Fruit fly (Drosophila melanogaster): ENCODE data around the gene MKP-4.
A peak's percentile ranks its signal among the peaks of the same experiment; 100 is the strongest.

The MKP-4 gene

dm6 chrX:19597684-19598363 is 25.1 kb upstream of the MKP-4 start, which contains the start of gene RpS10b (continued):
- TF ChIP-seq CG12236 (GFP tag; optimal IDR thresholded peaks at IDR 0.05) (peak; percentile 88), CG30020 (tag; optimal IDR thresholded peaks at IDR 0.05) (peak; percentile 69), CG10959 (GFP tag; IDR thresholded peaks at IDR 0.05) (peak; percentile 64), Sox100B (GFP tag; optimal IDR thresholded peaks at IDR 0.05) (peak; percentile 95), dati (GFP tag; IDR thresholded peaks at IDR 0.05) (peak; percentile 54), CG3065 (GFP tag; optimal IDR thresholded peaks at IDR 0.05) (peak; percentile 67), salm (tag; optimal IDR thresholded peaks at IDR 0.05) (peak; percentile 83), croc (GFP tag; conservative IDR thresholded peaks at IDR 0.05) (peak; percentile 60; the same call in 2 of the 3 replicates), Fer3 (tag; optimal IDR thresholded peaks at IDR 0.05) (peak; percentile 86), Jarid2 (GFP tag; optimal IDR thresholded peaks at IDR 0.05) (peak; percentile 82), CG2889 (GFP tag; IDR thresholded peaks at IDR 0.05) (peak; percentile 51; the same call in 1 of the 3 replicates), CG7357 (GFP tag; IDR thresholded peaks at IDR 0.05) (peak; percentile 57; the same call in 1 of the 3 replicates), CG17186 (GFP tag; optimal IDR thresholded peaks at IDR 0.05) (peak; percentile 91), HLH4C (GFP tag; IDR thresholded peaks at IDR 0.05; ENCODE audit: partially characterized antibody) (peak; percentile 95), Hmx (GFP tag; optimal IDR thresholded peaks at IDR 0.05) (no peak), CG7271 (tag; optimal IDR thresholded peaks at IDR 0.05) (peak; percentile 95), CG13775 (GFP tag; optimal IDR thresholded peaks at IDR 0.05) (peak; percentile 97), CG8924 (tag; optimal IDR thresholded peaks at IDR 0.05) (peak; percentile 72), CG17802 (tag; optimal IDR thresholded peaks at IDR 0.05) (peak; percentile 74), CG30431 (GFP tag; optimal IDR thresholded peaks at IDR 0.05) (peak; percentile 87), MTF-1 (GFP tag; optimal IDR thresholded peaks at IDR 0.05; ENCODE audit: borderline replicate concordance) (peak; percentile 97), insv (GFP tag; optimal IDR thresholded peaks at IDR 0.05) (peak in 1 of 2 experiments; percentile 83), CG11398 (GFP tag; optimal IDR thresholded peaks at IDR 0.05) (peak; percentile 92), ttk (GFP tag; IDR thresholded peaks at IDR 0.05) (peak; percentile 60), pros (GFP tag; optimal IDR thresholded peaks at IDR 0.05) (peak; percentile 54), CG3838 (GFP tag; optimal IDR thresholded peaks at IDR 0.05) (peak; percentile 54), vvl (GFP tag; IDR thresholded peaks at IDR 0.05) (peak; percentile 76), chn (GFP tag; optimal IDR thresholded peaks at IDR 0.05) (peak; percentile 23), esg (GFP tag; conservative IDR thresholded peaks at IDR 0.05) (0 out of 2 replicates have a peak, but pooled peaks have one; percentile 19), CG13296 (GFP tag; optimal IDR thresholded peaks at IDR 0.05) (peak; percentile 95), Hmr (GFP tag; optimal IDR thresholded peaks at IDR 0.05) (peak; percentile 97), fd102C (GFP tag; optimal IDR thresholded peaks at IDR 0.05) (peak; percentile 79), CG8281 (tag; optimal IDR thresholded peaks at IDR 0.05) (peak; percentile 70), br (optimal IDR thresholded peaks at IDR 0.05) (no peak), CG3281 (GFP tag; optimal IDR thresholded peaks at IDR 0.05) (peak; percentile 94), HHEX (GFP tag; optimal IDR thresholded peaks at IDR 0.05) (peak; percentile 95), CG8765 (GFP tag; IDR thresholded peaks at IDR 0.05) (peak; percentile 29; the same call in 1 of the 2 replicates), CG8359 (GFP tag; optimal IDR thresholded peaks at IDR 0.05; ENCODE audit: borderline replicate concordance) (peak; percentile 85), CG1603 (tag; optimal IDR thresholded peaks at IDR 0.05) (peak; percentile 82), trem (tag; optimal IDR thresholded peaks at IDR 0.05) (peak; percentile 83), fd96Cb (tag; optimal IDR thresholded peaks at IDR 0.05) (peak; percentile 56), CG4282 (GFP tag; optimal IDR thresholded peaks at IDR 0.05) (no peak), Lpt (GFP tag; optimal IDR thresholded peaks at IDR 0.05) (no peak), zen2 (GFP tag; IDR thresholded peaks at IDR 0.05; ENCODE audit: partially characterized antibody) (peak; percentile 77; the same call in 1 of the 3 replicates), crol (GFP tag; IDR thresholded peaks at IDR 0.05) (peak; percentile 48; the same call in 1 of the 2 replicates), en (GFP tag; optimal IDR thresholded peaks at IDR 0.05) (peak; percentile 78), cg (GFP tag; optimal IDR thresholded peaks at IDR 0.05) (peak; percentile 5), CG34224 (GFP tag; IDR thresholded peaks at IDR 0.05; ENCODE audit: partially characterized antibody) (peak; percentile 88), Dfd (GFP tag; optimal IDR thresholded peaks at IDR 0.05) (no peak)

Data from whole organism, embryonic.